Worm (Caenorhabditis elegans): ENCODE measurements around the gene grl-10.

The grl-10 gene

ce11 chrV:7760174-7760573 lies 14.2 kb upstream of the grl-10 start, which contains the start of gene hint-3:
hint-3 (plus strand) TSS chrV:7760474.
- TF ChIP-seq sdz-12 (GFP tag; optimal IDR thresholded peaks at IDR 0.05) = no peak
- 0 out of 2 replicates have a peak, but pooled peaks have one; percentile 25 for TF ChIP-seq php-3 (GFP tag; IDR thresholded peaks at IDR 0.05)
- no peak for TF ChIP-seq hmg-1.1 (GFP tag; IDR thresholded peaks at IDR 0.05)
- peak; percentile 28 for TF ChIP-seq pqm-1 (tag; optimal IDR thresholded peaks at IDR 0.05)
- TF ChIP-seq dve-1 (tag; optimal IDR thresholded peaks at IDR 0.05; ENCODE audit: insufficient read depth) = peak; percentile 13
- no peak for TF ChIP-seq nhr-25 (tag; optimal IDR thresholded peaks at IDR 0.05; ENCODE audit: borderline replicate concordance, insufficient read depth)
- TF ChIP-seq set-16 (GFP tag; IDR thresholded peaks at IDR 0.05) = no peak
- TF ChIP-seq daf-16 (GFP tag; optimal IDR thresholded peaks at IDR 0.05) = no peak
- peak; percentile 64 for TF ChIP-seq daf-16 (tag; optimal IDR thresholded peaks at IDR 0.05)
- TF ChIP-seq egl-43 (GFP tag; IDR thresholded peaks at IDR 0.05) = no peak
- no peak for TF ChIP-seq madf-9 (GFP tag; conservative IDR thresholded peaks at IDR 0.05)
- TF ChIP-seq dmd-6 (GFP tag; IDR thresholded peaks at IDR 0.05) = peak; percentile 32; the same call in 1 of the 2 replicates
- no peak for TF ChIP-seq unc-130 (GFP tag; optimal IDR thresholded peaks at IDR 0.05)
- no peak for TF ChIP-seq T20F7.1 (GFP tag; optimal IDR thresholded peaks at IDR 0.05)
- no peak for TF ChIP-seq aha-1 (tag)
- no peak for TF ChIP-seq ceh-32 (tag; optimal IDR thresholded peaks at IDR 0.05; ENCODE audit: poor library complexity)
- TF ChIP-seq spr-1 (tag; optimal IDR thresholded peaks at IDR 0.05) = no peak
- peak; percentile 20 for TF ChIP-seq ztf-7 (tag; optimal IDR thresholded peaks at IDR 0.05)
- TF ChIP-seq saeg-2 (GFP tag; IDR thresholded peaks at IDR 0.05) = no peak
- TF ChIP-seq lin-1 (GFP tag; IDR thresholded peaks at IDR 0.05) = no peak
- TF ChIP-seq hlh-30 (tag; optimal IDR thresholded peaks at IDR 0.05; ENCODE audit: insufficient read depth) = no peak
- no peak for TF ChIP-seq lin-29 (GFP tag; IDR thresholded peaks at IDR 0.05)
- TF ChIP-seq mdl-1 (tag; optimal IDR thresholded peaks at IDR 0.05) = no peak
- TF ChIP-seq lin-39 (tag; optimal IDR thresholded peaks at IDR 0.05) = no peak

- TF ChIP-seq dmd-8 (GFP tag; IDR thresholded peaks at IDR 0.05) = no peak
- TF ChIP-seq mdt-29 (GFP tag; IDR thresholded peaks at IDR 0.05) = 0 out of 2 replicates have a peak, but pooled peaks have one; percentile 20
- no peak for TF ChIP-seq mep-1 (tag; optimal IDR thresholded peaks at IDR 0.05)
These were observed 12.4 kb upstream of the grl-10 start for ce11 chrV:7761906-7762305.

ce11 chrV:7770961-7771360 lies 3.4 kb upstream of the grl-10 start, which contains the start of gene frpr-3:
frpr-3 (plus strand) TSS chrV:7771261.
- TF ChIP-seq saeg-2 (GFP tag; IDR thresholded peaks at IDR 0.05) (no peak), nhr-6 (tag; optimal IDR thresholded peaks at IDR 0.05) (no peak), F44E2.7 (GFP tag; IDR thresholded peaks at IDR 0.05) (no peak), cey-2 (tag; optimal IDR thresholded peaks at IDR 0.05; ENCODE audit: borderline replicate concordance, insufficient read depth) (no peak), snpc-4 (tag; optimal IDR thresholded peaks at IDR 0.05) (no peak)

- TF ChIP-seq nhr-28 (tag; optimal IDR thresholded peaks at IDR 0.05) (no peak), lir-3 (tag; optimal IDR thresholded peaks at IDR 0.05) (no peak), madf-9 (GFP tag; conservative IDR thresholded peaks at IDR 0.05) (no peak), R02D3.7 (tag; optimal IDR thresholded peaks at IDR 0.05) (no peak), jun-1 (tag; optimal IDR thresholded peaks at IDR 0.05) (no peak), tra-1 (GFP tag; IDR thresholded peaks at IDR 0.05) (no peak), mdl-1 (tag; optimal IDR thresholded peaks at IDR 0.05) (no peak), attf-4 (tag; optimal IDR thresholded peaks at IDR 0.05) (no peak)
These were observed 698 bp upstream of the grl-10 start for ce11 chrV:7773647-7774046.
